Fruit fly (Drosophila melanogaster) whole organism, prepupa: ENCODE measurements around the gene LysD.

Experiments used
- Blimp-1 ChIP-seq: fragments of 200-800 bp; sonication (Bioruptor generic); optimal IDR thresholded peaks from 3 replicates; lab custom pipeline; 2017; ENCODE audit warnings: missing biosample characterization, missing genetic modification characterization, mild to moderate bottlenecking, moderate library complexity, missing genetic modification reagents
- CG10669 ChIP-seq: fragments of 200-800 bp; sonication (Bioruptor generic); optimal IDR thresholded peaks from 3 replicates; lab custom pipeline; 2018; ENCODE audit warnings: missing biosample characterization, mild to moderate bottlenecking, missing genetic modification characterization, moderate library complexity
- CG15336 ChIP-seq: fragments of 200-800 bp; sonication (Bioruptor generic); IDR thresholded peaks from 2 replicates; pipeline ENCODE4 v1.3.6; 2022; ENCODE audit warnings: missing biosample characterization, missing genetic modification characterization
- CG1621 ChIP-seq: fragments of 200-800 bp; sonication (Bioruptor generic); optimal IDR thresholded peaks from 3 replicates; lab custom pipeline; 2018; ENCODE audit warnings: missing biosample characterization, mild to moderate bottlenecking, missing genetic modification characterization
- CG31627 ChIP-seq: fragments of 200-800 bp; sonication (Bioruptor generic); optimal IDR thresholded peaks from 3 replicates; lab custom pipeline; 2016; ENCODE audit warnings: missing biosample characterization, missing genetic modification characterization
- CG32006 ChIP-seq: fragments of 200-800 bp; sonication (Bioruptor generic); optimal IDR thresholded peaks from 3 replicates; lab custom pipeline; 2017; ENCODE audit warnings: missing biosample characterization, mild to moderate bottlenecking, missing genetic modification characterization
- CG34406 ChIP-seq: fragments of 200-800 bp; sonication (Bioruptor generic); optimal IDR thresholded peaks from 3 replicates; lab custom pipeline; 2016; ENCODE audit warnings: missing biosample characterization, missing genetic modification characterization
- CG3919 ChIP-seq: fragments of 200-800 bp; sonication (Bioruptor generic); optimal IDR thresholded peaks from 3 replicates; lab custom pipeline; 2016; ENCODE audit warnings: missing biosample characterization, missing genetic modification characterization
- CG6163 ChIP-seq: fragments of 200-800 bp; sonication (Bioruptor generic); IDR thresholded peaks from 3 replicates; pipeline ENCODE4 v1.3.6; 2022; ENCODE audit warnings: missing biosample characterization, missing genetic modification characterization
- CG6276 ChIP-seq: fragments of 200-800 bp; sonication (Bioruptor generic); optimal IDR thresholded peaks from 2 replicates; lab custom pipeline; 2017; ENCODE audit warnings: missing biosample characterization, mild to moderate bottlenecking, missing genetic modification characterization
- CG6792 ChIP-seq: fragments of 200-800 bp; sonication (Bioruptor generic); optimal IDR thresholded peaks from 3 replicates; lab custom pipeline; 2016; ENCODE audit warnings: missing biosample characterization, missing genetic modification characterization
- CG6854 ChIP-seq: fragments of 200-800 bp; sonication (Bioruptor generic); optimal IDR thresholded peaks from 2 replicates; lab custom pipeline; 2017; ENCODE audit warnings: missing biosample characterization, mild to moderate bottlenecking, missing genetic modification characterization
- CG8119 ChIP-seq: fragments of 200-800 bp; sonication (Bioruptor generic); IDR thresholded peaks from 3 replicates; pipeline ENCODE4 v1.3.6; 2022; ENCODE audit warnings: missing biosample characterization, missing genetic modification characterization
- CG8319 ChIP-seq: fragments of 200-800 bp; sonication (Bioruptor generic); optimal IDR thresholded peaks from 3 replicates; lab custom pipeline; 2016; ENCODE audit warnings: missing biosample characterization, missing genetic modification characterization
- CG8632 ChIP-seq: fragments of 200-800 bp; sonication (Bioruptor generic); optimal IDR thresholded peaks from 3 replicates; lab custom pipeline; 2016; ENCODE audit warnings: missing biosample characterization, missing genetic modification characterization
- Eip75B ChIP-seq: fragments of 200-800 bp; sonication (Bioruptor generic); optimal IDR thresholded peaks from 3 replicates; lab custom pipeline; 2016; ENCODE audit warnings: missing biosample characterization, missing genetic modification characterization
- Eip78C ChIP-seq: fragments of 200-800 bp; sonication (Bioruptor generic); peaks from one replicate; lab custom pipeline; 2016; ENCODE audit warnings: missing biosample characterization, missing genetic modification characterization
- Eip93F ChIP-seq: fragments of 200-800 bp; sonication (Bioruptor generic); optimal IDR thresholded peaks from 2 replicates; lab custom pipeline; 2016; ENCODE audit warnings: missing biosample characterization, mild to moderate bottlenecking, missing genetic modification characterization
- Ets96B ChIP-seq: fragments of 200-800 bp; optimal IDR thresholded peaks from 2 replicates; lab custom pipeline; 2019; ENCODE audit warnings: missing biosample characterization, mild to moderate bottlenecking, missing genetic modification characterization, moderate library complexity
- Gug ChIP-seq: fragments of 200-800 bp; sonication (Bioruptor generic); IDR thresholded peaks from 2 replicates; pipeline ENCODE4 v1.3.6; 2022; ENCODE audit warnings: missing biosample characterization, missing genetic modification characterization
- Hr38 ChIP-seq: sonication (Bioruptor generic); optimal IDR thresholded peaks from 2 replicates; lab custom pipeline; 2016; ENCODE audit warnings: missing biosample characterization, missing genetic modification characterization
- Hr39 ChIP-seq: fragments of 200-800 bp; sonication (Bioruptor generic); optimal IDR thresholded peaks from 2 replicates; lab custom pipeline; 2016; ENCODE audit warnings: missing biosample characterization, missing genetic modification characterization
- Lpt ChIP-seq: fragments of 200-800 bp; sonication (Bioruptor generic); optimal IDR thresholded peaks from 3 replicates; lab custom pipeline; 2016; ENCODE audit warnings: missing biosample characterization, missing genetic modification characterization
- OdsH ChIP-seq: fragments of 200-800 bp; sonication (Bioruptor generic); optimal IDR thresholded peaks from 3 replicates; lab custom pipeline; 2016; ENCODE audit warnings: missing biosample characterization, missing genetic modification characterization
- Sox102F ChIP-seq: fragments of 200-800 bp; sonication (Bioruptor generic); optimal IDR thresholded peaks from 2 replicates; lab custom pipeline; 2016; ENCODE audit warnings: missing biosample characterization, mild to moderate bottlenecking, missing genetic modification characterization
- achi ChIP-seq: fragments of 200-800 bp; sonication (Bioruptor generic); optimal IDR thresholded peaks from 3 replicates; lab custom pipeline; 2016; ENCODE audit warnings: missing biosample characterization, missing genetic modification characterization
- acj6 ChIP-seq: fragments of 200-800 bp; sonication (Bioruptor generic); optimal IDR thresholded peaks from 3 replicates; lab custom pipeline; 2016; ENCODE audit warnings: missing biosample characterization, missing genetic modification characterization
- cyc ChIP-seq: fragments of 200-800 bp; sonication (Bioruptor generic); optimal IDR thresholded peaks from 3 replicates; lab custom pipeline; 2016; ENCODE audit warnings: missing biosample characterization, missing genetic modification characterization
- dsx ChIP-seq: fragments of 200-800 bp; optimal IDR thresholded peaks from 3 replicates; lab custom pipeline; 2019; ENCODE audit warnings: missing biosample characterization, mild to moderate bottlenecking, missing genetic modification characterization, moderate library complexity; ENCODE audit not compliant: poor library complexity, severe bottlenecking
- eg ChIP-seq: fragments of 200-800 bp; sonication (Bioruptor generic); IDR thresholded peaks from 3 replicates; pipeline ENCODE4 v1.3.6; 2022; ENCODE audit warnings: missing biosample characterization, missing genetic modification characterization
- net ChIP-seq: fragments of 200-800 bp; sonication (Bioruptor generic); optimal IDR thresholded peaks from 3 replicates; lab custom pipeline; 2016; ENCODE audit warnings: missing biosample characterization, missing genetic modification characterization
- salr ChIP-seq, 2 experiments: fragments of 200-800 bp; sonication (Bioruptor generic); optimal IDR thresholded peaks; 3 replicates each; lab custom pipeline; 2016 to 2018; ENCODE audit warnings: missing biosample characterization in 2 of 2, missing genetic modification characterization in 2 of 2, mild to moderate bottlenecking in 1 of 2
- ss ChIP-seq, 2 experiments: fragments of 200-800 bp; sonication (Bioruptor generic); optimal IDR thresholded peaks; 2 replicates in 1 of 2; 3 replicates in 1 of 2; lab custom pipeline; 2017 to 2018; ENCODE audit warnings: mild to moderate bottlenecking in 2 of 2, missing biosample characterization in 2 of 2, missing genetic modification characterization in 2 of 2, moderate library complexity in 1 of 2
- topi ChIP-seq: fragments of 200-800 bp; sonication (Bioruptor generic); optimal IDR thresholded peaks from 3 replicates; lab custom pipeline; 2016; ENCODE audit warnings: missing biosample characterization, missing genetic modification characterization
- vri ChIP-seq: fragments of 200-800 bp; sonication (Bioruptor generic); optimal IDR thresholded peaks from 3 replicates; lab custom pipeline; 2016; ENCODE audit warnings: missing biosample characterization, mild to moderate bottlenecking, missing genetic modification characterization

LysD gene

dm6 chr3L:1211096-1211495, at the start of gene LysD:
LysD (minus strand) TSS chr3L:1211196.
- TF ChIP-seq CG8119 (GFP tag; lab: Robert Waterston, UW) (no peak), Gug (GFP tag; lab: Robert Waterston, UW) (no peak), CG34406 (GFP tag; lab: Kevin White, UChicago) (no peak), CG8319 (GFP tag; lab: Kevin White, UChicago) (no peak), Hr38 (no peak), salr (GFP tag; optimal IDR thresholded peaks at IDR 0.05; lab: Kevin White, UChicago) (no peak), CG1621 (tag; lab: Kevin White, UChicago) (no peak), CG8632 (GFP tag; lab: Kevin White, UChicago) (no peak), CG6276 (GFP tag; lab: Kevin White, UChicago) (no peak), CG32006 (GFP tag; lab: Kevin White, UChicago) (no peak), Lpt (GFP tag; lab: Kevin White, UChicago) (no peak), CG10669 (no peak), Eip75B (GFP tag; lab: Kevin White, UChicago) (no peak)

- TF ChIP-seq CG3919 (GFP tag; lab: Kevin White, UChicago) = no peak
Measured at dm6 chr3L:1258547-1258946, 47.6 kb upstream of the LysD start.

dm6 chr3L:1256061-1256780, 45.2 kb upstream of the LysD start, which contains the start of gene tfc:
tfc (plus strand) TSS chr3L:1256449.
- peak; percentile 52; the same call in 2 of the 3 replicates for TF ChIP-seq eg (GFP tag; lab: Robert Waterston, UW)
- TF ChIP-seq CG6276 (GFP tag; lab: Kevin White, UChicago) = peak; percentile 10
- peak; percentile 4 for TF ChIP-seq CG6792 (GFP tag; lab: Kevin White, UChicago)
- peak; percentile 37; the same call in 2 of the 3 replicates for TF ChIP-seq CG8119 (GFP tag; lab: Robert Waterston, UW)
- no peak for TF ChIP-seq CG34406 (GFP tag; lab: Kevin White, UChicago)
- no peak; the same call in 1 of the 3 replicates for TF ChIP-seq CG6163 (GFP tag; lab: Robert Waterston, UW)
- TF ChIP-seq CG15336 (GFP tag; lab: Robert Waterston, UW) = peak; percentile 23; the same call in 1 of the 2 replicates
- TF ChIP-seq ss (GFP tag; optimal IDR thresholded peaks at IDR 0.05; lab: Kevin White, UChicago) = peak in 1 of 2 experiments; percentile 28
- no peak for TF ChIP-seq cyc (GFP tag; lab: Kevin White, UChicago)
- TF ChIP-seq Hr38 = no peak
- peak; percentile 16 for TF ChIP-seq net (GFP tag; lab: Kevin White, UChicago)
- TF ChIP-seq Hr39 (GFP tag; lab: Kevin White, UChicago) = no peak
- no peak for TF ChIP-seq Ets96B (tag; lab: Kevin White, UChicago)
- TF ChIP-seq OdsH (GFP tag; lab: Kevin White, UChicago) = no peak
- peak; percentile 8 for TF ChIP-seq dsx (GFP tag; lab: Kevin White, UChicago)
- no peak for TF ChIP-seq CG31627 (GFP tag; lab: Kevin White, UChicago)
- TF ChIP-seq vri (GFP tag; lab: Kevin White, UChicago) = peak; percentile 72
- TF ChIP-seq CG1621 (tag; lab: Kevin White, UChicago) = peak; percentile 19
- no peak for TF ChIP-seq topi (GFP tag; lab: Kevin White, UChicago)
- peak; percentile 13 for TF ChIP-seq achi
- no peak for TF ChIP-seq Eip93F
- peak; percentile 94 for TF ChIP-seq Blimp-1 (GFP tag; lab: Kevin White, UChicago)
- TF ChIP-seq CG6854 (GFP tag; lab: Kevin White, UChicago) = peak; percentile 64
- TF ChIP-seq acj6 = no peak
- peak; percentile 34 for TF ChIP-seq Sox102F
- TF ChIP-seq Eip78C (GFP tag; lab: Kevin White, UChicago) = peak; percentile 72
- peak; percentile 23 for TF ChIP-seq CG3919 (GFP tag; lab: Kevin White, UChicago)
